Worm (Caenorhabditis elegans) whole organism, L2 larva: ENCODE data around the gene rpa-1.

Experiments used
- C34F6.9 ChIP-seq: fragments of 150-350 bp; optimal IDR thresholded peaks from 2 replicates; lab custom pipeline; 2014; ENCODE audit warnings: missing biosample characterization, missing genetic modification characterization
- F13H6.1 ChIP-seq: sonication (generic microtip); optimal IDR thresholded peaks from 2 replicates; lab custom pipeline; 2016; ENCODE audit warnings: missing genetic modification characterization, missing compliant biosample characterization
- Y55F3AM.14 ChIP-seq: fragments of 200-800 bp; sonication (Bioruptor generic); optimal IDR thresholded peaks from 2 replicates; lab custom pipeline; 2018; ENCODE audit warnings: mild to moderate bottlenecking, missing genetic modification characterization, missing compliant biosample characterization
- ZK546.5 ChIP-seq: sonication (generic microtip); optimal IDR thresholded peaks from 2 replicates; lab custom pipeline; 2017; ENCODE audit warnings: missing biosample characterization, missing genetic modification characterization
- aly-2 ChIP-seq: fragments of 150-350 bp; optimal IDR thresholded peaks from 2 replicates; lab custom pipeline; 2014; ENCODE audit warnings: missing biosample characterization, missing genetic modification characterization
- ama-1 ChIP-seq: fragments of 150-350 bp; optimal IDR thresholded peaks from 2 replicates; lab custom pipeline; 2018; ENCODE audit warnings: inconsistent platforms
- blmp-1 ChIP-seq: sonication (generic microtip); optimal IDR thresholded peaks from 2 replicates; lab custom pipeline; 2017; ENCODE audit warnings: missing genetic modification characterization, mild to moderate bottlenecking, missing compliant biosample characterization, antibody characterized with exemption, moderate library complexity; ENCODE audit not compliant: insufficient read depth
- ceh-82 ChIP-seq: fragments of 150-350 bp; optimal IDR thresholded peaks from 2 replicates; lab custom pipeline; 2014; ENCODE audit warnings: missing biosample characterization, missing genetic modification characterization
- crh-2 ChIP-seq: sonication (generic microtip); optimal IDR thresholded peaks from 2 replicates; lab custom pipeline; 2017; ENCODE audit warnings: missing biosample characterization, missing genetic modification characterization
- egl-27 ChIP-seq: sonication (generic microtip); optimal IDR thresholded peaks from 3 replicates; lab custom pipeline; 2017; ENCODE audit warnings: missing biosample characterization, missing genetic modification reagents, missing genetic modification characterization
- elt-1 ChIP-seq: fragments of 150-350 bp; optimal IDR thresholded peaks from 2 replicates; lab custom pipeline; 2014; ENCODE audit warnings: missing biosample characterization, missing genetic modification characterization
- elt-3 ChIP-seq: sonication (generic microtip); optimal IDR thresholded peaks from 2 replicates; lab custom pipeline; 2017; ENCODE audit warnings: missing biosample characterization, missing genetic modification characterization
- fos-1 ChIP-seq: fragments of 150-350 bp; optimal IDR thresholded peaks from 2 replicates; lab custom pipeline; 2014; ENCODE audit warnings: missing biosample characterization, missing genetic modification characterization
- gmeb-1 ChIP-seq: fragments of 150-350 bp; optimal IDR thresholded peaks from 2 replicates; lab custom pipeline; 2014; ENCODE audit warnings: missing biosample characterization, missing genetic modification characterization
- lin-11 ChIP-seq: fragments of 150-350 bp; sonication (generic microtip); optimal IDR thresholded peaks from 2 replicates; lab custom pipeline; 2014; ENCODE audit warnings: missing biosample characterization, missing genetic modification characterization, inconsistent platforms, mixed read lengths
- lin-13 ChIP-seq: fragments of 150-350 bp; optimal IDR thresholded peaks from 2 replicates; lab custom pipeline; 2014; ENCODE audit warnings: missing biosample characterization, missing genetic modification reagents, missing genetic modification characterization
- lin-39 ChIP-seq: fragments of 150-350 bp; optimal IDR thresholded peaks from 2 replicates; lab custom pipeline; 2014; ENCODE audit warnings: missing biosample characterization, missing genetic modification reagents, missing genetic modification characterization
- lsy-2 ChIP-seq, 2 experiments: fragments of 150-350 bp in 1 of 2; sonication (generic microtip) in 1 of 2; optimal IDR thresholded peaks; 2 replicates each; lab custom pipeline; 2014 to 2017; ENCODE audit warnings: missing biosample characterization in 2 of 2, missing genetic modification characterization in 2 of 2
- mbf-1 ChIP-seq: sonication (generic microtip); optimal IDR thresholded peaks from 2 replicates; lab custom pipeline; 2017; ENCODE audit warnings: missing biosample characterization, missing genetic modification characterization
- nhr-11 ChIP-seq: fragments of 150-350 bp; optimal IDR thresholded peaks from 2 replicates; lab custom pipeline; 2014; ENCODE audit warnings: missing biosample characterization, missing genetic modification characterization
- nhr-12 ChIP-seq: fragments of 150-350 bp; optimal IDR thresholded peaks from 2 replicates; lab custom pipeline; 2014; ENCODE audit warnings: missing biosample characterization, missing genetic modification characterization
- nhr-129 ChIP-seq: fragments of 150-350 bp; optimal IDR thresholded peaks from 2 replicates; lab custom pipeline; 2014; ENCODE audit warnings: missing biosample characterization, missing genetic modification characterization
- nhr-23 ChIP-seq: fragments of 150-350 bp; optimal IDR thresholded peaks from 2 replicates; lab custom pipeline; 2014; ENCODE audit warnings: missing biosample characterization, missing genetic modification reagents, missing genetic modification characterization
- nhr-237 ChIP-seq: fragments of 150-350 bp; optimal IDR thresholded peaks from 2 replicates; lab custom pipeline; 2014; ENCODE audit warnings: missing biosample characterization, missing genetic modification characterization
- nhr-25 ChIP-seq: fragments of 150-350 bp; sonication (generic microtip); optimal IDR thresholded peaks from 3 replicates; lab custom pipeline; 2014; ENCODE audit warnings: missing biosample characterization, missing genetic modification characterization
- sem-4 ChIP-seq: fragments of 150-350 bp; optimal IDR thresholded peaks from 2 replicates; lab custom pipeline; 2014; ENCODE audit warnings: missing biosample characterization, missing genetic modification reagents, missing genetic modification characterization
- skn-1 ChIP-seq: sonication (generic microtip); optimal IDR thresholded peaks from 2 replicates; lab custom pipeline; 2017; ENCODE audit warnings: missing biosample characterization, missing genetic modification characterization
- sma-3 ChIP-seq: sonication (generic microtip); optimal IDR thresholded peaks from 2 replicates; lab custom pipeline; 2016; ENCODE audit warnings: missing genetic modification reagents, missing genetic modification characterization, missing compliant biosample characterization
- sma-9 ChIP-seq, 2 experiments: fragments of 150-350 bp in 1 of 2; sonication (generic microtip) in 1 of 2; optimal IDR thresholded peaks; 2 replicates each; lab custom pipeline; 2014 to 2016; ENCODE audit warnings: missing genetic modification characterization in 2 of 2, mild to moderate bottlenecking in 1 of 2, missing biosample characterization in 1 of 2, missing compliant biosample characterization in 1 of 2, missing genetic modification reagents in 1 of 2, moderate library complexity in 1 of 2
- snpc-4 ChIP-seq: fragments of 150-350 bp; optimal IDR thresholded peaks from 2 replicates; lab custom pipeline; 2014; ENCODE audit warnings: missing biosample characterization, missing genetic modification characterization
- unc-55 ChIP-seq: fragments of 150-350 bp; sonication (generic microtip); optimal IDR thresholded peaks from 3 replicates; lab custom pipeline; 2014; ENCODE audit warnings: missing biosample characterization, missing genetic modification reagents, missing genetic modification characterization
- unc-62 ChIP-seq: fragments of 150-350 bp; optimal IDR thresholded peaks from 2 replicates; lab custom pipeline; 2014; ENCODE audit warnings: missing biosample characterization, missing genetic modification reagents, missing genetic modification characterization
- zag-1 ChIP-seq: fragments of 150-350 bp; optimal IDR thresholded peaks from 2 replicates; lab custom pipeline; 2014; ENCODE audit warnings: missing biosample characterization, missing genetic modification characterization
- ztf-1 ChIP-seq: fragments of 200-800 bp; sonication (Bioruptor generic); conservative IDR thresholded peaks from 2 replicates; pipeline ENCODE4 v1.3.6; 2022; ENCODE audit warnings: missing genetic modification characterization, missing compliant biosample characterization
- ztf-11 ChIP-seq: sonication (generic microtip); optimal IDR thresholded peaks from 2 replicates; lab custom pipeline; 2017; ENCODE audit warnings: missing biosample characterization, missing genetic modification characterization
- ztf-4 ChIP-seq: fragments of 150-350 bp; optimal IDR thresholded peaks from 2 replicates; lab custom pipeline; 2014; ENCODE audit warnings: missing biosample characterization, missing genetic modification characterization

Gene rpa-1

ce11 chrII:7663028-7663427, 1.4 kb upstream of the rpa-1 start:
- no peak for TF ChIP-seq nhr-23 (tag; lab: Kevin White, UChicago)

DNA sequence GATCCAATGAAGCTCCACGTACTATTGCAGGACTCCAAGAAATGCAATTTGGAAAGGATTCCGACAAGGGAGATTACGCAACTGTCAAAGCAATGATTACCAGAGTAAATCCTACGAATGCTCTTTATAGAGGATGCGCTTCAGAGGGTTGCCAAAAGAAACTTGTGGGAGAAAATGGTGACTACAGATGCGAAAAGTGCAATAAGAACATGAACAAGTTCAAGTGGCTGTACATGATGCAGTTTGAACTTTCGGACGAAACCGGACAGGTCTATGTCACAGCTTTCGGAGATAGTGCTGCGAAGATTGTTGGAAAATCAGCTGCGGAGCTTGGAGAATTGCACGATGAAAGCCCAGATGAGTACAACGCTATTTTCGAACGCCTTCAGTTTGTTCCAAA, 2.0 kb downstream of the rpa-1 start:
- TF ChIP-seq mbf-1 (tag; lab: Kevin White, UChicago): no peak
- TF ChIP-seq nhr-25 (tag; lab: Kevin White, UChicago): no peak
- TF ChIP-seq unc-62 (GFP tag; lab: Kevin White, UChicago): no peak
- TF ChIP-seq zag-1: no peak
- TF ChIP-seq nhr-11 (tag; lab: Kevin White, UChicago): no peak
- no peak for TF ChIP-seq lsy-2 (tag; optimal IDR thresholded peaks at IDR 0.05; lab: Kevin White, UChicago)
- no peak for TF ChIP-seq ztf-11
- TF ChIP-seq ztf-1 (GFP tag; lab: Robert Waterston, UW): no peak

ce11 chrII:7666967-7667366, 2.6 kb downstream of the rpa-1 start, which contains the start of gene lir-2:
Gene lir-2, plus strand, starts transcription at chrII:7667267.
- peak; percentile 3 for TF ChIP-seq nhr-25 (tag; lab: Kevin White, UChicago)
- TF ChIP-seq C34F6.9: no peak
- TF ChIP-seq, all 48 proteins: peak for 1

ce11 chrII:7669409-7669808, 5.0 kb downstream of the rpa-1 start:
- TF ChIP-seq lin-13 (GFP tag; lab: Kevin White, UChicago): no peak
- peak; percentile 74 for TF ChIP-seq C34F6.9
- peak; percentile 26 for TF ChIP-seq F13H6.1 (tag; lab: Kevin White, UChicago)
- TF ChIP-seq unc-55 (GFP tag; lab: Kevin White, UChicago): peak; percentile 66
- peak; percentile 38 for TF ChIP-seq fos-1
- TF ChIP-seq sem-4 (tag; lab: Kevin White, UChicago): peak; percentile 15
- TF ChIP-seq nhr-11 (tag; lab: Kevin White, UChicago): no peak
- TF ChIP-seq lsy-2 (tag; optimal IDR thresholded peaks at IDR 0.05; lab: Kevin White, UChicago): peak in 1 of 2 experiments; percentile 44
- peak; percentile 10 for TF ChIP-seq crh-2 (tag; lab: Kevin White, UChicago)
- TF ChIP-seq nhr-129: peak; percentile 69
- no peak for TF ChIP-seq mbf-1 (tag; lab: Kevin White, UChicago)
- peak; percentile 32 for TF ChIP-seq nhr-25 (tag; lab: Kevin White, UChicago)
- TF ChIP-seq lin-11 (tag; lab: Kevin White, UChicago): peak; percentile 42
- TF ChIP-seq, all 48 proteins: peak for 10

- no peak for TF ChIP-seq ceh-82
- TF ChIP-seq ztf-4 (tag; lab: Kevin White, UChicago): no peak
- TF ChIP-seq nhr-25 (tag; lab: Kevin White, UChicago): no peak
- no peak for TF ChIP-seq nhr-23 (tag; lab: Kevin White, UChicago)
- TF ChIP-seq unc-62 (GFP tag; lab: Kevin White, UChicago): no peak
- no peak for TF ChIP-seq skn-1 (tag; lab: Kevin White, UChicago)
- no peak for TF ChIP-seq sem-4 (tag; lab: Kevin White, UChicago)
- TF ChIP-seq lin-39 (tag; lab: Kevin White, UChicago): no peak
- no peak for TF ChIP-seq aly-2 (tag; lab: Kevin White, UChicago)
- TF ChIP-seq gmeb-1 (tag; lab: Kevin White, UChicago): no peak
- TF ChIP-seq sma-3 (GFP tag; lab: Kevin White, UChicago): no peak
- no peak for TF ChIP-seq nhr-237 (tag; lab: Kevin White, UChicago)
- TF ChIP-seq C34F6.9: no peak
- no peak for TF ChIP-seq nhr-12 (tag; lab: Kevin White, UChicago)
These were observed 5.7 kb downstream of the rpa-1 start for ce11 chrII:7670039-7670438.

DNA sequence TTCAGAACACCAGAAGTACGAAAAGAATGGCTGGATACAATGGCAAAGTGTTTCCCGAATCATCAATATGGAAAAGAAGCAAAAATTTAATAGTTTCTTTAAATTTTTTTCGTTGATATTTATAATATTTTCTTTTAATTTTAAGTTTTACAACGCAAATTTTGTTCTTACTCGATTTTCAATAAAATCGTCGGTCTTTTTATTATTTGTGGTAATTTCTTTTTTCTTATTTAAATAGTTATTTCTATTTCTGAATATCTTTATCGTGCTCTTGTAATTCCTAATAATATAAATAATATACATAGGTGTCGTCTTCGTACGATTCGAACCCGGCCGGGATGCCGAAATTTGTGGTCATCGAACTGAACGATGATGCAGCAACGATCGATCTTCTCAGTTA, 7.3 kb downstream of the rpa-1 start, which contains the start of gene lir-1:
lir-1 (plus strand) TSS at position 301 of the 400 bp plus-strand sequence.
- TF ChIP-seq skn-1 (tag; lab: Kevin White, UChicago): no peak
- no peak for TF ChIP-seq ama-1 (lab: Kevin White, UChicago)
- no peak for TF ChIP-seq ztf-11
- TF ChIP-seq unc-62 (GFP tag; lab: Kevin White, UChicago): no peak
- TF ChIP-seq sma-9 (GFP tag; optimal IDR thresholded peaks at IDR 0.05; lab: Kevin White, UChicago): no peak
- no peak for TF ChIP-seq sma-9 (tag; optimal IDR thresholded peaks at IDR 0.05; lab: Kevin White, UChicago)
- no peak for TF ChIP-seq blmp-1 (tag; lab: Kevin White, UChicago)
- no peak for TF ChIP-seq lin-11 (tag; lab: Kevin White, UChicago)
- TF ChIP-seq mbf-1 (tag; lab: Kevin White, UChicago): no peak
- TF ChIP-seq lsy-2 (tag; optimal IDR thresholded peaks at IDR 0.05; lab: Kevin White, UChicago): no peak
- no peak for TF ChIP-seq sma-3 (GFP tag; lab: Kevin White, UChicago)
- TF ChIP-seq ZK546.5: no peak
- no peak for TF ChIP-seq Y55F3AM.14 (GFP tag; lab: Kevin White, UChicago)
- no peak for TF ChIP-seq unc-55 (GFP tag; lab: Kevin White, UChicago)
- no peak for TF ChIP-seq snpc-4 (tag; lab: Kevin White, UChicago)
- no peak for TF ChIP-seq elt-3 (tag; lab: Kevin White, UChicago)
- TF ChIP-seq elt-1: no peak
- TF ChIP-seq egl-27 (tag; lab: Kevin White, UChicago): no peak
